Fruit fly (Drosophila melanogaster) whole organism, embryonic: ENCODE results near the gene ATPsynG.

ENCODE experiments used
- BEAF-32 ChIP-seq: fragments of 200-800 bp; sonication (Bioruptor generic); optimal IDR thresholded peaks from 3 replicates; lab custom pipeline; 2017; ENCODE audit warnings: missing biosample characterization, missing genetic modification characterization, mild to moderate bottlenecking, moderate library complexity, missing genetic modification reagents
- CG10267 ChIP-seq: fragments of 200-800 bp; sonication (Bioruptor generic); optimal IDR thresholded peaks from 2 replicates; lab custom pipeline; 2018; ENCODE audit warnings: missing biosample characterization, mild to moderate bottlenecking, missing genetic modification characterization, moderate library complexity
- CG10959 ChIP-seq: fragments of 200-800 bp; sonication (Bioruptor generic); IDR thresholded peaks from 2 replicates; pipeline ENCODE4 v1.3.6; 2022; ENCODE audit warnings: missing biosample characterization, missing genetic modification characterization
- CG12071 ChIP-seq: fragments of 200-800 bp; sonication (Bioruptor generic); optimal IDR thresholded peaks from 3 replicates; lab custom pipeline; 2018; ENCODE audit warnings: missing biosample characterization, mild to moderate bottlenecking, missing genetic modification characterization
- CG13287 ChIP-seq: fragments of 200-800 bp; sonication (Bioruptor generic); IDR thresholded peaks from 2 replicates; pipeline ENCODE4 v1.3.6; 2022; ENCODE audit warnings: missing biosample characterization, missing genetic modification characterization; ENCODE audit not compliant: partially characterized antibody
- CG14014 ChIP-seq: fragments of 200-800 bp; sonication (Bioruptor generic); IDR thresholded peaks from 2 replicates; pipeline ENCODE4 v1.3.6; 2022; ENCODE audit warnings: missing biosample characterization, missing genetic modification characterization
- CG14441 ChIP-seq: fragments of 200-800 bp; sonication (Bioruptor generic); IDR thresholded peaks from 2 replicates; pipeline ENCODE4 v1.3.6; 2022; ENCODE audit warnings: missing biosample characterization, missing genetic modification characterization
- CG14710 ChIP-seq: fragments of 200-800 bp; sonication (Bioruptor generic); optimal IDR thresholded peaks from 3 replicates; lab custom pipeline; 2019; ENCODE audit warnings: missing biosample characterization, mild to moderate bottlenecking, missing genetic modification characterization, moderate library complexity
- CG1603 ChIP-seq: fragments of 200-800 bp; sonication (Bioruptor generic); optimal IDR thresholded peaks from 2 replicates; lab custom pipeline; 2019; ENCODE audit warnings: missing biosample characterization, mild to moderate bottlenecking, missing genetic modification characterization, moderate library complexity
- CG17612 ChIP-seq: fragments of 200-800 bp; sonication (Bioruptor generic); IDR thresholded peaks from 2 replicates; pipeline ENCODE4 v1.3.6; 2022; ENCODE audit warnings: missing biosample characterization, missing genetic modification characterization
- CG18262 ChIP-seq: fragments of 200-800 bp; optimal IDR thresholded peaks from 3 replicates; lab custom pipeline; 2019; ENCODE audit warnings: missing biosample characterization, mild to moderate bottlenecking, missing genetic modification characterization, moderate library complexity
- CG18476 ChIP-seq: fragments of 200-800 bp; sonication (Bioruptor generic); optimal IDR thresholded peaks from 2 replicates; lab custom pipeline; 2016; ENCODE audit warnings: missing biosample characterization, mild to moderate bottlenecking, missing genetic modification characterization
- CG2712 ChIP-seq: fragments of 200-800 bp; optimal IDR thresholded peaks from 3 replicates; lab custom pipeline; 2019; ENCODE audit warnings: missing biosample characterization, mild to moderate bottlenecking, missing genetic modification characterization, moderate library complexity
- CG34224 ChIP-seq: fragments of 200-800 bp; sonication (Bioruptor generic); IDR thresholded peaks from 3 replicates; pipeline ENCODE4 v1.3.6; 2022; ENCODE audit warnings: missing biosample characterization, missing genetic modification characterization; ENCODE audit not compliant: partially characterized antibody
- CG34422 ChIP-seq: fragments of 200-800 bp; sonication (Bioruptor generic); IDR thresholded peaks from 3 replicates; pipeline ENCODE4 v1.3.6; 2022; ENCODE audit warnings: missing biosample characterization, missing genetic modification characterization
- CG3847 ChIP-seq: fragments of 200-800 bp; sonication (Bioruptor generic); IDR thresholded peaks from 2 replicates; pipeline ENCODE4 v1.3.6; 2022; ENCODE audit warnings: missing biosample characterization, missing genetic modification characterization
- CG4617 ChIP-seq: fragments of 200-800 bp; sonication (Bioruptor generic); optimal IDR thresholded peaks from 3 replicates; lab custom pipeline; 2016; ENCODE audit warnings: missing biosample characterization, missing genetic modification characterization, borderline replicate concordance
- CG6791 ChIP-seq: fragments of 200-800 bp; sonication (Bioruptor generic); IDR thresholded peaks from 3 replicates; pipeline ENCODE4 v1.3.6; 2022; ENCODE audit warnings: missing biosample characterization, missing genetic modification characterization; ENCODE audit not compliant: partially characterized antibody
- CG7271 ChIP-seq: fragments of 200-800 bp; sonication (Bioruptor generic); optimal IDR thresholded peaks from 2 replicates; lab custom pipeline; 2018; ENCODE audit warnings: missing biosample characterization, mild to moderate bottlenecking, missing genetic modification characterization, moderate library complexity
- CG7987 ChIP-seq: fragments of 200-800 bp; sonication (Bioruptor generic); optimal IDR thresholded peaks from 2 replicates; lab custom pipeline; 2018; ENCODE audit warnings: missing biosample characterization, mild to moderate bottlenecking, missing genetic modification characterization, moderate library complexity
- CG8089 ChIP-seq: fragments of 200-800 bp; sonication (Bioruptor generic); optimal IDR thresholded peaks from 3 replicates; lab custom pipeline; 2016; ENCODE audit warnings: missing biosample characterization, missing genetic modification characterization
- CG9797 ChIP-seq: fragments of 200-800 bp; sonication (Bioruptor generic); optimal IDR thresholded peaks from 3 replicates; lab custom pipeline; 2018; ENCODE audit warnings: missing biosample characterization, mild to moderate bottlenecking, missing genetic modification characterization
- Deaf1 ChIP-seq: fragments of 200-800 bp; optimal IDR thresholded peaks from 3 replicates; lab custom pipeline; 2019; ENCODE audit warnings: missing biosample characterization, mild to moderate bottlenecking, missing genetic modification characterization, moderate library complexity
- Dll ChIP-seq: fragments of 200-800 bp; sonication (Bioruptor generic); IDR thresholded peaks from 4 replicates; pipeline ENCODE4 v1.3.6; 2022; ENCODE audit warnings: missing biosample characterization, missing genetic modification characterization; ENCODE audit not compliant: partially characterized antibody
- Dp ChIP-seq: fragments of 200-800 bp; sonication (Bioruptor generic); optimal IDR thresholded peaks from 2 replicates; lab custom pipeline; 2018; ENCODE audit warnings: missing biosample characterization, mild to moderate bottlenecking, missing genetic modification characterization, moderate library complexity
- E2f2 ChIP-seq: fragments of 200-800 bp; sonication (Bioruptor generic); IDR thresholded peaks from 2 replicates; pipeline ENCODE4 v1.3.6; 2022; ENCODE audit warnings: missing biosample characterization, missing genetic modification characterization
- MBD-R2 ChIP-seq: fragments of 200-800 bp; sonication (Bioruptor generic); IDR thresholded peaks from 2 replicates; pipeline ENCODE4 v1.3.6; 2022; ENCODE audit warnings: missing biosample characterization, missing genetic modification characterization
- Myb ChIP-seq: fragments of 200-800 bp; sonication (Bioruptor generic); optimal IDR thresholded peaks from 2 replicates; lab custom pipeline; 2016; ENCODE audit warnings: missing biosample characterization, missing genetic modification characterization
- Nf-YA ChIP-seq: fragments of 200-800 bp; sonication (Bioruptor generic); IDR thresholded peaks from 2 replicates; pipeline ENCODE4 v1.3.6; 2022; ENCODE audit warnings: missing biosample characterization, missing genetic modification characterization
- YL-1 ChIP-seq: fragments of 200-800 bp; sonication (Bioruptor generic); optimal IDR thresholded peaks from 3 replicates; lab custom pipeline; 2017; ENCODE audit warnings: missing biosample characterization, mild to moderate bottlenecking, missing genetic modification characterization
- al ChIP-seq: fragments of 200-800 bp; sonication (Bioruptor generic); IDR thresholded peaks from 2 replicates; pipeline ENCODE4 v1.3.6; 2022; ENCODE audit warnings: missing biosample characterization, missing genetic modification characterization
- bigmax ChIP-seq: fragments of 200-800 bp; sonication (Bioruptor generic); optimal IDR thresholded peaks from 2 replicates; lab custom pipeline; 2018; ENCODE audit warnings: missing biosample characterization, mild to moderate bottlenecking, missing genetic modification characterization
- bowl ChIP-seq: fragments of 200-800 bp; sonication (Bioruptor generic); IDR thresholded peaks from 2 replicates; pipeline ENCODE4 v1.3.6; 2022; ENCODE audit warnings: missing biosample characterization, missing genetic modification characterization
- crp ChIP-seq, 2 experiments: fragments of 200-800 bp; sonication (Bioruptor generic); optimal IDR thresholded peaks; 2 replicates in 1 of 2; 3 replicates in 1 of 2; lab custom pipeline; 2017; ENCODE audit warnings: missing biosample characterization in 2 of 2, missing genetic modification characterization in 2 of 2, mild to moderate bottlenecking in 1 of 2, moderate library complexity in 1 of 2
- exex ChIP-seq: fragments of 200-800 bp; sonication (Bioruptor generic); optimal IDR thresholded peaks from 4 replicates; lab custom pipeline; 2018; ENCODE audit warnings: missing biosample characterization, mild to moderate bottlenecking, missing genetic modification characterization, moderate library complexity
- fd64A ChIP-seq: fragments of 200-800 bp; sonication (Bioruptor generic); optimal IDR thresholded peaks from 3 replicates; lab custom pipeline; 2018; ENCODE audit warnings: missing biosample characterization, mild to moderate bottlenecking, missing genetic modification characterization
- fd96Cb ChIP-seq: fragments of 200-800 bp; sonication (Bioruptor generic); optimal IDR thresholded peaks from 2 replicates; lab custom pipeline; 2018; ENCODE audit warnings: missing biosample characterization, mild to moderate bottlenecking, missing genetic modification characterization, moderate library complexity
- gfzf ChIP-seq: fragments of 200-800 bp; sonication (Bioruptor generic); optimal IDR thresholded peaks from 2 replicates; lab custom pipeline; 2016; ENCODE audit warnings: missing biosample characterization, mild to moderate bottlenecking, missing genetic modification characterization, moderate library complexity
- gsb ChIP-seq: fragments of 200-800 bp; sonication (Bioruptor generic); IDR thresholded peaks from 2 replicates; pipeline ENCODE4 v1.3.6; 2022; ENCODE audit warnings: missing biosample characterization, missing genetic modification characterization
- hbn ChIP-seq: fragments of 200-800 bp; sonication (Bioruptor generic); IDR thresholded peaks from 2 replicates; pipeline ENCODE4 v1.3.6; 2022; ENCODE audit warnings: missing biosample characterization, missing genetic modification characterization; ENCODE audit not compliant: partially characterized antibody
- pzg ChIP-seq: fragments of 200-800 bp; sonication (Bioruptor generic); optimal IDR thresholded peaks from 3 replicates; lab custom pipeline; 2018; ENCODE audit warnings: missing biosample characterization, mild to moderate bottlenecking, missing genetic modification characterization, moderate library complexity
- row ChIP-seq: fragments of 200-800 bp; sonication (Bioruptor generic); IDR thresholded peaks from 3 replicates; pipeline ENCODE4 v1.3.6; 2022; ENCODE audit warnings: missing biosample characterization, missing genetic modification characterization
- sens ChIP-seq: fragments of 200-800 bp; sonication (Bioruptor generic); peaks from one replicate; lab custom pipeline; 2016; ENCODE audit warnings: missing biosample characterization, missing genetic modification characterization
- sens-2 ChIP-seq: fragments of 200-800 bp; sonication (Bioruptor generic); IDR thresholded peaks from 2 replicates; pipeline ENCODE4 v1.3.6; 2022; ENCODE audit warnings: missing biosample characterization, missing genetic modification characterization
- stwl ChIP-seq: fragments of 200-800 bp; sonication (Bioruptor generic); optimal IDR thresholded peaks from 3 replicates; lab custom pipeline; 2018; ENCODE audit warnings: missing biosample characterization, mild to moderate bottlenecking, missing genetic modification characterization, moderate library complexity
- trem ChIP-seq: fragments of 200-800 bp; optimal IDR thresholded peaks from 3 replicates; lab custom pipeline; 2019; ENCODE audit warnings: missing biosample characterization, mild to moderate bottlenecking, missing genetic modification characterization, moderate library complexity
- vvl ChIP-seq: fragments of 200-800 bp; sonication (Bioruptor generic); IDR thresholded peaks from 2 replicates; pipeline ENCODE4 v1.3.6; 2022; ENCODE audit warnings: missing biosample characterization, missing genetic modification characterization

The ATPsynG gene

dm6 chr2L:10970134-10970533 is 6.1 kb downstream of the ATPsynG start, which contains the start of the genes Tmem214 and YL-1 (continued):
- TF ChIP-seq CG12071 (GFP tag; lab: Kevin White, UChicago) (no peak), Deaf1 (no peak), fd96Cb (tag; lab: Kevin White, UChicago) (no peak), crp (GFP tag; optimal IDR thresholded peaks at IDR 0.05; lab: Kevin White, UChicago) (no peak), Nf-YA (GFP tag; lab: Robert Waterston, UW) (no peak), exex (tag; lab: Kevin White, UChicago) (no peak), al (GFP tag; lab: Robert Waterston, UW) (no peak), sens (GFP tag; lab: Kevin White, UChicago) (peak; percentile 79), CG18262 (tag; lab: Kevin White, UChicago) (peak; percentile 3), CG7271 (tag; lab: Kevin White, UChicago) (no peak), bigmax (GFP tag; lab: Kevin White, UChicago) (no peak)

DNA sequence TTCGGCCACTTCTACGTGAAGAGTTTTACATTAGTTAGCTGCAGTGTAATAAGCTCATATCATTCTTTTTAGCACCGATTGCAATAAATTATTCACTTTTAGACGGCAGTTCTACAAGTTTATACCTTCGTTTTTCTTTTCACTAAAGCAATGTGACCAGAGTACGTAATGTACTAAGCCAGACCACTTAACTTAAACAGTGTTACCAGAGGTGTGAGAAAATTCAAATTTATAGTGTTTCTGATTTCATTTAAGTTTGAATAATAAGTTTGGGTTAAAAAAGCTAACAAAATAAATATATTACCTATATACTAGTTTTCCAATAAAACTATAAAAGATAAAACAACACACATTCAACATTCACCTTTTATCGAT is 8.2 kb downstream of the ATPsynG start:
- no peak for TF ChIP-seq gsb (GFP tag; lab: Robert Waterston, UW)
- peak; percentile 79 for TF ChIP-seq YL-1 (GFP tag; lab: Kevin White, UChicago)
- peak; percentile 8 for TF ChIP-seq Myb (GFP tag; lab: Kevin White, UChicago)
- no peak for TF ChIP-seq bowl (GFP tag; lab: Robert Waterston, UW)
- no peak for TF ChIP-seq CG18262 (tag; lab: Kevin White, UChicago)
- no peak for TF ChIP-seq CG8089 (GFP tag; lab: Kevin White, UChicago)
- no peak for TF ChIP-seq CG17612 (GFP tag; lab: Robert Waterston, UW)
- TF ChIP-seq CG4617 (GFP tag; lab: Kevin White, UChicago), result peak; percentile 31
- TF ChIP-seq trem (tag; lab: Kevin White, UChicago), result peak; percentile 48
- TF ChIP-seq CG9797 (GFP tag; lab: Kevin White, UChicago), result peak; percentile 68
- TF ChIP-seq CG34224, result peak; percentile 19; the same call in 1 of the 3 replicates
- peak; percentile 35; the same call in 1 of the 2 replicates for TF ChIP-seq MBD-R2 (GFP tag; lab: Robert Waterston, UW)
- peak; percentile 22 for TF ChIP-seq BEAF-32 (GFP tag; lab: Kevin White, UChicago)
- TF ChIP-seq CG34422 (GFP tag; lab: Robert Waterston, UW), result peak; percentile 7; the same call in 1 of the 3 replicates
- peak; percentile 81 for TF ChIP-seq stwl (tag; lab: Kevin White, UChicago)
- TF ChIP-seq E2f2 (GFP tag; lab: Robert Waterston, UW), result peak; percentile 79
- 0 out of 2 replicates have a peak, but pooled peaks have one; percentile 29 for TF ChIP-seq CG3847 (GFP tag; lab: Robert Waterston, UW)
- peak; percentile 17 for TF ChIP-seq CG14710
- TF ChIP-seq CG10959, result no peak
- TF ChIP-seq vvl (GFP tag; lab: Robert Waterston, UW), result peak; percentile 8; the same call in 1 of the 2 replicates
- TF ChIP-seq CG1603 (tag; lab: Kevin White, UChicago), result peak; percentile 35
- no peak for TF ChIP-seq Dll (GFP tag; lab: Robert Waterston, UW)
- TF ChIP-seq sens-2 (GFP tag; lab: Robert Waterston, UW), result no peak
- no peak for TF ChIP-seq fd64A
- peak; percentile 28; the same call in 1 of the 2 replicates for TF ChIP-seq CG13287 (GFP tag; lab: Robert Waterston, UW)
- 0 out of 3 replicates have a peak, but pooled peaks have one; percentile 13 for TF ChIP-seq CG6791 (GFP tag; lab: Robert Waterston, UW)
- peak; percentile 3 for TF ChIP-seq CG2712
- no peak for TF ChIP-seq CG14014 (GFP tag; lab: Robert Waterston, UW)
- TF ChIP-seq gfzf, result peak; percentile 80
- TF ChIP-seq CG10267 (tag; lab: Kevin White, UChicago), result peak; percentile 41
- no peak for TF ChIP-seq fd96Cb (tag; lab: Kevin White, UChicago)
- no peak for TF ChIP-seq CG14441 (GFP tag; lab: Robert Waterston, UW)
- peak; percentile 6; the same call in 1 of the 3 replicates for TF ChIP-seq row (GFP tag; lab: Robert Waterston, UW)
- TF ChIP-seq Dp, result peak; percentile 75
- 0 out of 2 replicates have a peak, but pooled peaks have one; percentile 11 for TF ChIP-seq hbn (GFP tag; lab: Robert Waterston, UW)
- TF ChIP-seq CG18476 (GFP tag; lab: Kevin White, UChicago), result no peak
- TF ChIP-seq CG7987, result no peak
- TF ChIP-seq pzg (GFP tag; lab: Kevin White, UChicago), result peak; percentile 59
